Worm (Caenorhabditis elegans) whole organism, late embryonic: ENCODE measurements around the gene acr-12.

ENCODE experiments used
- F13H6.1 ChIP-seq: sonication (generic microtip); optimal IDR thresholded peaks from 2 replicates; lab custom pipeline; 2016; ENCODE audit warnings: missing genetic modification characterization, missing compliant biosample characterization
- K09A11.1 ChIP-seq: sonication (generic microtip); optimal IDR thresholded peaks from 2 replicates; lab custom pipeline; 2017; ENCODE audit warnings: antibody characterized with exemption, mild to moderate bottlenecking, missing genetic modification characterization, missing compliant biosample characterization; ENCODE audit not compliant: insufficient read depth
- Y22D7AL.16 ChIP-seq: sonication (generic microtip); optimal IDR thresholded peaks from 2 replicates; lab custom pipeline; 2016; ENCODE audit warnings: missing genetic modification characterization, missing compliant biosample characterization
- ama-1 ChIP-seq: fragments of 150-350 bp; optimal IDR thresholded peaks from 2 replicates; lab custom pipeline; 2014
- ceh-14 ChIP-seq: sonication (generic microtip); optimal IDR thresholded peaks from 2 replicates; lab custom pipeline; 2016; ENCODE audit warnings: missing genotype, missing genetic modification characterization, missing compliant biosample characterization
- ceh-18 ChIP-seq: sonication (generic microtip); optimal IDR thresholded peaks from 2 replicates; lab custom pipeline; 2016; ENCODE audit warnings: missing genetic modification characterization, missing compliant biosample characterization
- ceh-19 ChIP-seq: fragments of 200-800 bp; sonication (Bioruptor generic); optimal IDR thresholded peaks from 2 replicates; lab custom pipeline; 2018; ENCODE audit warnings: mild to moderate bottlenecking, missing genetic modification characterization, missing compliant biosample characterization
- ceh-22 ChIP-seq: sonication (generic microtip); optimal IDR thresholded peaks from 2 replicates; lab custom pipeline; 2017; ENCODE audit warnings: missing biosample characterization, missing genetic modification characterization
- ceh-24 ChIP-seq: sonication (generic microtip); optimal IDR thresholded peaks from 2 replicates; lab custom pipeline; 2016; ENCODE audit warnings: mild to moderate bottlenecking, missing genetic modification characterization, missing compliant biosample characterization
- ceh-30 ChIP-seq: fragments of 150-350 bp; optimal IDR thresholded peaks from 2 replicates; lab custom pipeline; 2014; ENCODE audit warnings: missing biosample characterization, missing genetic modification characterization
- ceh-48 ChIP-seq: sonication (generic microtip); optimal IDR thresholded peaks from 2 replicates; lab custom pipeline; 2016; ENCODE audit warnings: missing genetic modification characterization, inconsistent platforms, missing compliant biosample characterization
- ceh-9 ChIP-seq: sonication (generic microtip); optimal IDR thresholded peaks from 2 replicates; lab custom pipeline; 2016; ENCODE audit warnings: mild to moderate bottlenecking, missing genetic modification characterization, inconsistent platforms, missing compliant biosample characterization
- dmd-4 ChIP-seq: sonication (generic microtip); optimal IDR thresholded peaks from 2 replicates; lab custom pipeline; 2016; ENCODE audit warnings: borderline replicate concordance, missing genetic modification characterization, missing compliant biosample characterization
- elt-2 ChIP-seq: sonication (generic microtip); optimal IDR thresholded peaks from 2 replicates; lab custom pipeline; 2016; ENCODE audit warnings: missing genetic modification reagents, missing genetic modification characterization, missing compliant biosample characterization
- eyg-1 ChIP-seq: sonication (generic microtip); optimal IDR thresholded peaks from 2 replicates; lab custom pipeline; 2016; ENCODE audit warnings: missing genotype, missing genetic modification characterization, missing compliant biosample characterization
- fkh-10 ChIP-seq: fragments of 150-350 bp; optimal IDR thresholded peaks from 2 replicates; lab custom pipeline; 2014; ENCODE audit warnings: missing biosample characterization, missing genetic modification reagents, missing genetic modification characterization
- fkh-6 ChIP-seq: sonication (generic microtip); optimal IDR thresholded peaks from 2 replicates; lab custom pipeline; 2016; ENCODE audit warnings: missing genetic modification characterization, missing compliant biosample characterization
- gmeb-2 ChIP-seq: sonication (generic microtip); optimal IDR thresholded peaks from 2 replicates; lab custom pipeline; 2016; ENCODE audit warnings: missing genetic modification characterization, inconsistent platforms, missing compliant biosample characterization
- hlh-13 ChIP-seq: fragments of 200-800 bp; sonication (Bioruptor generic); optimal IDR thresholded peaks from 2 replicates; lab custom pipeline; 2018; ENCODE audit warnings: mild to moderate bottlenecking, missing genetic modification characterization, missing compliant biosample characterization
- hlh-15 ChIP-seq: sonication (generic microtip); optimal IDR thresholded peaks from 2 replicates; lab custom pipeline; 2016; ENCODE audit warnings: missing genetic modification characterization, missing compliant biosample characterization
- hlh-30 ChIP-seq: sonication (generic microtip); optimal IDR thresholded peaks from 2 replicates; lab custom pipeline; 2017; ENCODE audit warnings: antibody characterized with exemption, missing genetic modification characterization, missing compliant biosample characterization; ENCODE audit not compliant: insufficient read depth
- hlh-6 ChIP-seq: sonication (generic microtip); optimal IDR thresholded peaks from 2 replicates; lab custom pipeline; 2016; ENCODE audit warnings: missing genotype, missing genetic modification characterization, missing compliant biosample characterization
- hlh-8 ChIP-seq: sonication (generic microtip); optimal IDR thresholded peaks from 2 replicates; lab custom pipeline; 2016; ENCODE audit warnings: missing genotype, missing genetic modification characterization, missing compliant biosample characterization
- lim-6 ChIP-seq: sonication (generic microtip); optimal IDR thresholded peaks from 2 replicates; lab custom pipeline; 2016; ENCODE audit warnings: missing genetic modification characterization, missing compliant biosample characterization
- madf-2 ChIP-seq: sonication (generic microtip); optimal IDR thresholded peaks from 2 replicates; lab custom pipeline; 2017; ENCODE audit warnings: missing genetic modification characterization, missing compliant biosample characterization
- nhr-11 ChIP-seq: fragments of 150-350 bp; optimal IDR thresholded peaks from 2 replicates; lab custom pipeline; 2014; ENCODE audit warnings: missing biosample characterization, missing genetic modification characterization
- nhr-232 ChIP-seq: sonication (generic microtip); optimal IDR thresholded peaks from 2 replicates; lab custom pipeline; 2016; ENCODE audit warnings: missing genetic modification characterization, missing compliant biosample characterization
- npax-4 ChIP-seq: sonication (generic microtip); optimal IDR thresholded peaks from 2 replicates; lab custom pipeline; 2016; ENCODE audit warnings: missing genetic modification characterization, missing compliant biosample characterization
- pag-3 ChIP-seq: sonication (generic microtip); optimal IDR thresholded peaks from 2 replicates; lab custom pipeline; 2016; ENCODE audit warnings: missing compliant biosample characterization, missing genetic modification characterization, borderline replicate concordance
- pat-9 ChIP-seq: fragments of 200-800 bp; sonication (Bioruptor generic); optimal IDR thresholded peaks from 2 replicates; lab custom pipeline; 2018; ENCODE audit warnings: mild to moderate bottlenecking, missing genetic modification characterization, moderate library complexity, missing compliant biosample characterization
- pax-1 ChIP-seq: fragments of 150-350 bp; optimal IDR thresholded peaks from 2 replicates; lab custom pipeline; 2014; ENCODE audit warnings: missing biosample characterization, missing genetic modification characterization
- pha-2 ChIP-seq: sonication (generic microtip); optimal IDR thresholded peaks from 2 replicates; lab custom pipeline; 2017; ENCODE audit warnings: mild to moderate bottlenecking, missing genetic modification characterization, missing compliant biosample characterization
- pqm-1 ChIP-seq: sonication (generic microtip); optimal IDR thresholded peaks from 2 replicates; lab custom pipeline; 2016; ENCODE audit warnings: missing genetic modification characterization, missing compliant biosample characterization
- pros-1 ChIP-seq: fragments of 150-350 bp; optimal IDR thresholded peaks from 2 replicates; lab custom pipeline; 2014; ENCODE audit warnings: missing biosample characterization, missing genetic modification reagents, missing genetic modification characterization
- ref-2 ChIP-seq: sonication (generic microtip); optimal IDR thresholded peaks from 2 replicates; lab custom pipeline; 2016; ENCODE audit warnings: missing genetic modification characterization, missing compliant biosample characterization
- rnt-1 ChIP-seq: sonication (generic microtip); optimal IDR thresholded peaks from 2 replicates; lab custom pipeline; 2016; ENCODE audit warnings: missing genetic modification characterization, missing compliant biosample characterization
- sdc-2 ChIP-seq: sonication (generic microtip); optimal IDR thresholded peaks from 2 replicates; lab custom pipeline; 2016; ENCODE audit warnings: missing genotype, missing genetic modification characterization, missing compliant biosample characterization
- sox-4 ChIP-seq: sonication (generic microtip); optimal IDR thresholded peaks from 2 replicates; lab custom pipeline; 2017; ENCODE audit warnings: mild to moderate bottlenecking, missing genetic modification characterization, inconsistent platforms, missing compliant biosample characterization
- syd-9 ChIP-seq: sonication (generic microtip); optimal IDR thresholded peaks from 2 replicates; lab custom pipeline; 2016; ENCODE audit warnings: mild to moderate bottlenecking, missing genetic modification characterization, moderate library complexity, missing compliant biosample characterization
- tbx-2 ChIP-seq: sonication (generic microtip); optimal IDR thresholded peaks from 2 replicates; lab custom pipeline; 2016; ENCODE audit warnings: missing genetic modification characterization, missing compliant biosample characterization
- tbx-7 ChIP-seq: sonication (generic microtip); optimal IDR thresholded peaks from 2 replicates; lab custom pipeline; 2016; ENCODE audit warnings: missing genotype, missing genetic modification characterization, missing compliant biosample characterization
- ttx-3 ChIP-seq: sonication (generic microtip); optimal IDR thresholded peaks from 2 replicates; lab custom pipeline; 2016; ENCODE audit warnings: missing genetic modification reagents, missing genetic modification characterization, missing compliant biosample characterization
- unc-3 ChIP-seq, 2 experiments: fragments of 200-800 bp in 1 of 2; sonication (Bioruptor generic) in 1 of 2; sonication (generic microtip) in 1 of 2; conservative IDR thresholded peaks in 1 of 2; optimal IDR thresholded peaks in 1 of 2; 2 replicates each; pipeline versions ENCODE4 v1.3.6 to Lab custom; 2016 to 2022; ENCODE audit warnings: missing compliant biosample characterization in 2 of 2, missing genetic modification characterization in 2 of 2, missing genetic modification reagents in 1 of 2
- unc-42 ChIP-seq: sonication (generic microtip); optimal IDR thresholded peaks from 2 replicates; lab custom pipeline; 2016; ENCODE audit warnings: missing genotype, missing genetic modification characterization, missing compliant biosample characterization
- unc-86 ChIP-seq: sonication (generic microtip); optimal IDR thresholded peaks from 2 replicates; lab custom pipeline; 2016; ENCODE audit warnings: missing genetic modification characterization, missing compliant biosample characterization
- zip-5 ChIP-seq: sonication (generic microtip); optimal IDR thresholded peaks from 2 replicates; lab custom pipeline; 2016; ENCODE audit warnings: missing genetic modification characterization, missing compliant biosample characterization
- ztf-16 ChIP-seq: sonication (generic microtip); optimal IDR thresholded peaks from 2 replicates; lab custom pipeline; 2017; ENCODE audit warnings: missing genetic modification characterization, missing compliant biosample characterization

acr-12 gene

DNA sequence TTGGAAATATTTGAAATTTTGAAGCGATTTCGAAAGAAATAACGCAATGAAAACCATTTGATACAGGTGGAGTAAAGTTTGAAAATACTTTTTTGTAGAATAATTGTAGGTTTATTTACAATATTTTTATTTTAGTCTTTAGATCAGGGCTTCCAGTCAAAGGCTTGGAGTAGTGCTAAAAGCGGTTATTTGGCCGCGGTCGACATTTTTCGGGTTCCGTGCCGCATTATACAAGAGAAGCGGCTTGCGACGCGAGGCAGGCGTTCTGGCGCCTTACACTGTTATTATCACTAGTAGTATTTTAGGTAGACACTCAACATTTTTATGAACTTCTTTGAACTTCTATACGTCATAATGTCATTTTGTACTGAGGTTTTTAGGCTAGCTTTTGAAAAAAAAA, 26.2 kb upstream of the acr-12 start:
- no peak for TF ChIP-seq pat-9
- TF ChIP-seq tbx-7 (tag; lab: Kevin White, UChicago): no peak
- TF ChIP-seq eyg-1 (tag; lab: Kevin White, UChicago): no peak
- no peak for TF ChIP-seq ceh-18 (tag; lab: Kevin White, UChicago)
- no peak for TF ChIP-seq ceh-14
- no peak for TF ChIP-seq unc-3 (GFP tag; conservative IDR thresholded peaks at IDR 0.05; lab: Robert Waterston, UW)
- TF ChIP-seq unc-3 (tag; optimal IDR thresholded peaks at IDR 0.05; lab: Kevin White, UChicago): no peak
- no peak for TF ChIP-seq ttx-3 (tag; lab: Kevin White, UChicago)
- TF ChIP-seq ztf-16 (tag; lab: Kevin White, UChicago): no peak
- no peak for TF ChIP-seq nhr-11
- TF ChIP-seq hlh-8 (tag; lab: Kevin White, UChicago): no peak
- no peak for TF ChIP-seq ref-2 (tag; lab: Kevin White, UChicago)
- no peak for TF ChIP-seq ceh-24 (tag; lab: Kevin White, UChicago)
- TF ChIP-seq ceh-48 (tag; lab: Kevin White, UChicago): no peak
- no peak for TF ChIP-seq pax-1 (tag; lab: Kevin White, UChicago)
- no peak for TF ChIP-seq madf-2 (tag; lab: Kevin White, UChicago)
- no peak for TF ChIP-seq unc-42 (tag; lab: Kevin White, UChicago)
- no peak for TF ChIP-seq sox-4 (tag; lab: Kevin White, UChicago)
- no peak for TF ChIP-seq pag-3 (tag; lab: Kevin White, UChicago)
- TF ChIP-seq ceh-30 (tag; lab: Kevin White, UChicago): no peak
- TF ChIP-seq npax-4 (tag; lab: Kevin White, UChicago): no peak
- TF ChIP-seq, all 69 proteins: peak for 0

DNA sequence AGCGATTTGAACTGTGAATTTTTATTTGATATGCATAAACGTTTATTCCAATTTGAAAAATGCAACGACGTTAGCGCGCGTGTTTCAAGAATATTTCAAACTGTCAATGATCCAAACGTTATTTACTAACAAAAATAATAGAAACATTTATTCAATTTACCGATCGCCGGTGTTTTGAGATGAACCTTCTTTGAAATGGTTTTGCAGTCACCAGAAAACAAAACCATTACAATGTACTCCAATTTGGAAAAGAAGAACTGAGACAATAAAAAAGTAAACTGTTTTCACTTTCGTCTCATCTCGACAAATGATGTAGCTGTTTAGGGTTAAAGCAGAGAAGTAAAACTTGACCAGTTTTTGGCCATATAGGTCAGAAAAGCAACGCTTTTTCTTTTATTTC, 25.4 kb upstream of the acr-12 start, which contains the start of gene H06A10.1:
Gene H06A10.1, plus strand, starts transcription at position 301 of the 400 bp plus-strand sequence.
- TF ChIP-seq eyg-1 (tag; lab: Kevin White, UChicago): no peak
- TF ChIP-seq pag-3 (tag; lab: Kevin White, UChicago): no peak
- no peak for TF ChIP-seq sdc-2 (tag; lab: Kevin White, UChicago)
- TF ChIP-seq fkh-6 (tag; lab: Kevin White, UChicago): no peak
- no peak for TF ChIP-seq tbx-7 (tag; lab: Kevin White, UChicago)
- no peak for TF ChIP-seq tbx-2
- TF ChIP-seq nhr-11: no peak
- TF ChIP-seq lim-6 (tag; lab: Kevin White, UChicago): no peak
- TF ChIP-seq fkh-10: no peak
- no peak for TF ChIP-seq hlh-15 (tag; lab: Kevin White, UChicago)
- no peak for TF ChIP-seq dmd-4 (tag; lab: Kevin White, UChicago)
- TF ChIP-seq unc-86: no peak
- TF ChIP-seq elt-2: no peak

DNA sequence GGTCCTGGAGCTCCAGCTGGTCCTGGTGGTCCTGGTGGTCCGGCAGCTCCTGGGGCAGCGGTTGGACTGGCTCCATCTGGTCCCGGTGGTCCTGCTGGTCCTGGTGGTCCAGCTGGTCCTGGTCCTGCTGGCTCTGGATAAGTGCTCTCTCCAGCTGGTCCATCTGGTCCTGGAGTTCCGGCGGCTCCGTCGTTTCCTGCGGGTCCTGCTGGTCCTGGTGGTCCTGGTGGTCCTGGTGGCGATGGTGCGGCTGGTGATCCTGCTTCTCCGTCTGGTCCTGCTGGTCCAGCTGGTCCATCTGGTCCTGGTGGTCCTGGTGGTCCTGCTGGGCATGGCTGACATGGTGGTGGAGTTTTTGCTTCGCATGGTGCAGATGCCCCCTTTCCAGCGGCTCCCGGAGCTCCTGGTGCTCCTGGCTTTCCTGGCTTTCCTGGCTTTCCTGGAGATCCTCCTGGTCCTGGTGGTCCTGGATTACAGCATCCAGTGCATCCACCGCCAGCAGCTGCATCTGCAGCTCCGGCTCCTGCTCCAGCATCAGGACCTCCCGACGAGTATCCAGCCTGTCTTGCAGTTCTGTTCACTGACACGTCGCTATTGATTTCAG, 22.3 kb upstream of the acr-12 start:
- TF ChIP-seq ceh-48 (tag; lab: Kevin White, UChicago) (no peak), dmd-4 (tag; lab: Kevin White, UChicago) (no peak), ama-1 (lab: Kevin White, UChicago) (no peak), hlh-6 (tag; lab: Kevin White, UChicago) (peak; percentile 36), madf-2 (tag; lab: Kevin White, UChicago) (no peak), pha-2 (tag; lab: Kevin White, UChicago) (no peak)
- TF ChIP-seq, all 69 proteins: peak for 1

DNA sequence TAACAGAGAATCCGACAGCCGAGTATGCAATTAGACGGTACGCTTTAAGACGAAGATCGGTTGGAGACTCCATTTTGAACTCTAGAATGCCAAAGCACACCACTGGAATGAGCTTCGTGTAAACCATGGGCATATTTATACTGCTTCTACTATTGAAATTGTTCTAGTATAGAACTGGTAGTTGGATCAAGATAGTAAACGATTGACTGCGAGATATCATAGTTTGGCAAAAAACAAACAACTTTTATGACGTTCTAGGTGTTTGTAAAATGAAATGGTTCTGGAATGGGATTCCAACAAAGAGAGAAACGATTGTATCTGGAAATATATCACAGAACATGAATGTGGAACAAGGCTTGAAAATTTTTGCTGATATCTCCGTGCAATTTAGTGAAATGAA, 21.7 kb upstream of the acr-12 start, which contains the start of gene col-185:
Gene col-185, minus strand, starts transcription at position 101 of the 400 bp plus-strand sequence.
- TF ChIP-seq pros-1 (tag; lab: Kevin White, UChicago): no peak
- TF ChIP-seq syd-9 (tag; lab: Kevin White, UChicago): no peak
- TF ChIP-seq hlh-13: no peak
- TF ChIP-seq nhr-11: no peak
- no peak for TF ChIP-seq Y22D7AL.16 (tag; lab: Kevin White, UChicago)
- no peak for TF ChIP-seq ceh-9 (tag; lab: Kevin White, UChicago)
- TF ChIP-seq unc-3 (GFP tag; conservative IDR thresholded peaks at IDR 0.05; lab: Robert Waterston, UW): no peak
- TF ChIP-seq unc-3 (tag; optimal IDR thresholded peaks at IDR 0.05; lab: Kevin White, UChicago): no peak
- no peak for TF ChIP-seq ama-1 (lab: Kevin White, UChicago)
- no peak for TF ChIP-seq nhr-232 (tag; lab: Kevin White, UChicago)
- no peak for TF ChIP-seq hlh-30 (tag; lab: Kevin White, UChicago)
- TF ChIP-seq zip-5: no peak
- TF ChIP-seq rnt-1 (tag; lab: Kevin White, UChicago): no peak
- no peak for TF ChIP-seq K09A11.1 (tag; lab: Kevin White, UChicago)
- TF ChIP-seq gmeb-2 (tag; lab: Kevin White, UChicago): no peak
- no peak for TF ChIP-seq ceh-22 (tag; lab: Kevin White, UChicago)
- no peak for TF ChIP-seq pqm-1 (tag; lab: Kevin White, UChicago)
- no peak for TF ChIP-seq F13H6.1 (tag; lab: Kevin White, UChicago)
- no peak for TF ChIP-seq ceh-19 (GFP tag; lab: Kevin White, UChicago)
